Worm (Caenorhabditis elegans) whole organism, L4 larva: ENCODE results near the gene nlp-33.
"Not testable (repeated sequence)": the region's sequence is repeated elsewhere in the genome, so short reads cannot be mapped to it uniquely, and the experiment has no call there.

Source experiments
- F49E8.2 ChIP-seq: sonication (generic microtip); optimal IDR thresholded peaks from 2 replicates; lab custom pipeline; 2016; ENCODE audit warnings: missing compliant biosample characterization, mild to moderate bottlenecking, missing genetic modification characterization, borderline replicate concordance
- T20F7.1 ChIP-seq: fragments of 200-800 bp; sonication (Bioruptor generic); optimal IDR thresholded peaks from 2 replicates; lab custom pipeline; 2018; ENCODE audit warnings: mild to moderate bottlenecking, missing genetic modification characterization, missing compliant biosample characterization
- fkh-10 ChIP-seq: fragments of 150-350 bp; optimal IDR thresholded peaks from 2 replicates; lab custom pipeline; 2014; ENCODE audit warnings: missing biosample characterization, missing genetic modification reagents, missing genetic modification characterization
- lim-7 ChIP-seq: fragments of 200-800 bp; sonication (Bioruptor generic); IDR thresholded peaks from 2 replicates; pipeline ENCODE4 v1.3.6; 2022; ENCODE audit warnings: missing genetic modification characterization, missing compliant biosample characterization
- ztf-11 ChIP-seq: fragments of 150-350 bp; optimal IDR thresholded peaks from 2 replicates; lab custom pipeline; 2014; ENCODE audit warnings: missing biosample characterization, missing genetic modification characterization

- not testable (repeated sequence) for TF ChIP-seq fkh-10 (GFP tag; lab: Kevin White, UChicago); T20F7.1; lim-7 (GFP tag; lab: Robert Waterston, UW); ztf-11 (tag; lab: Kevin White, UChicago)
- TF ChIP-seq F49E8.2 (tag; lab: Kevin White, UChicago), result peak; percentile 84
Observed at ce11 chrV:11176693-11177304, 29.7 kb downstream of the nlp-33 start.
